Worm (Caenorhabditis elegans) whole organism, L1 larva: ENCODE measurements around the gene rabr-4.

Source experiments
- C16A3.4 ChIP-seq: fragments of 150-350 bp; optimal IDR thresholded peaks from 2 replicates; lab custom pipeline; 2014; ENCODE audit warnings: missing biosample characterization, missing genetic modification characterization
- Y116A8C.19 ChIP-seq: sonication (generic microtip); optimal IDR thresholded peaks from 2 replicates; lab custom pipeline; 2016; ENCODE audit warnings: missing compliant biosample characterization, missing genetic modification characterization, borderline replicate concordance
- alr-1 ChIP-seq: fragments of 200-800 bp; sonication (Bioruptor generic); optimal IDR thresholded peaks from 2 replicates; lab custom pipeline; 2018; ENCODE audit warnings: borderline replicate concordance, mild to moderate bottlenecking, missing genetic modification characterization, missing compliant biosample characterization
- aly-2 ChIP-seq: fragments of 150-350 bp; optimal IDR thresholded peaks from 2 replicates; lab custom pipeline; 2014; ENCODE audit warnings: missing biosample characterization, missing genetic modification characterization
- blmp-1 ChIP-seq: fragments of 150-350 bp; optimal IDR thresholded peaks from 2 replicates; lab custom pipeline; 2014; ENCODE audit warnings: missing biosample characterization, missing genetic modification characterization
- ceh-8 ChIP-seq: fragments of 200-800 bp; sonication (Bioruptor generic); optimal IDR thresholded peaks from 2 replicates; lab custom pipeline; 2018; ENCODE audit warnings: mild to moderate bottlenecking, missing genetic modification characterization, moderate library complexity, missing compliant biosample characterization
- ceh-82 ChIP-seq, 3 experiments: fragments of 150-350 bp in 1 of 3; sonication (generic microtip) in 2 of 3; optimal IDR thresholded peaks; 2 replicates each; lab custom pipeline; 2014 to 2017; ENCODE audit warnings: missing biosample characterization in 3 of 3, missing genetic modification characterization in 3 of 3
- ceh-88 ChIP-seq: fragments of 200-800 bp; sonication (Bioruptor generic); IDR thresholded peaks from 2 replicates; pipeline ENCODE4 v1.3.6; 2022; ENCODE audit warnings: missing genetic modification characterization, missing compliant biosample characterization
- ceh-90 ChIP-seq: sonication (generic microtip); optimal IDR thresholded peaks from 2 replicates; lab custom pipeline; 2016; ENCODE audit warnings: missing genetic modification characterization, missing compliant biosample characterization
- dsc-1 ChIP-seq: sonication (generic microtip); optimal IDR thresholded peaks from 2 replicates; lab custom pipeline; 2016; ENCODE audit warnings: mild to moderate bottlenecking, missing genetic modification characterization, missing compliant biosample characterization
- egl-13 ChIP-seq: sonication (generic microtip); optimal IDR thresholded peaks from 2 replicates; lab custom pipeline; 2016; ENCODE audit warnings: missing genotype, missing genetic modification reagents, missing genetic modification characterization, missing compliant biosample characterization
- egl-27 ChIP-seq, 2 experiments: fragments of 150-350 bp in 1 of 2; sonication (generic microtip); optimal IDR thresholded peaks; 3 replicates each; lab custom pipeline; 2017 to 2018; ENCODE audit warnings: missing biosample characterization in 2 of 2, missing genetic modification characterization in 2 of 2, missing genetic modification reagents in 2 of 2
- elt-2 ChIP-seq: sonication (generic microtip); optimal IDR thresholded peaks from 2 replicates; lab custom pipeline; 2016; ENCODE audit warnings: missing genetic modification characterization, mild to moderate bottlenecking, inconsistent platforms, missing compliant biosample characterization, missing genetic modification reagents
- elt-3 ChIP-seq, 6 experiments: fragments of 150-350 bp in 1 of 6; sonication (generic microtip); optimal IDR thresholded peaks; 2 replicates each; lab custom pipeline; 2017 to 2018; ENCODE audit warnings: missing biosample characterization in 6 of 6, missing genetic modification characterization in 6 of 6, inconsistent platforms in 1 of 6
- fos-1 ChIP-seq: fragments of 150-350 bp; optimal IDR thresholded peaks from 2 replicates; lab custom pipeline; 2014; ENCODE audit warnings: missing biosample characterization, missing genetic modification characterization
- hpl-2 ChIP-seq: fragments of 150-350 bp; optimal IDR thresholded peaks from 2 replicates; lab custom pipeline; 2014; ENCODE audit warnings: missing biosample characterization, missing genetic modification reagents, missing genetic modification characterization
- isw-1 ChIP-seq: fragments of 200-800 bp; sonication (Bioruptor generic); IDR thresholded peaks from 2 replicates; pipeline ENCODE4 v1.3.6; 2022; ENCODE audit warnings: missing genetic modification characterization, missing compliant biosample characterization
- lin-13 ChIP-seq: fragments of 150-350 bp; optimal IDR thresholded peaks from 2 replicates; lab custom pipeline; 2014; ENCODE audit warnings: missing biosample characterization, missing genetic modification reagents, missing genetic modification characterization
- lin-14 ChIP-seq: fragments of 200-800 bp; sonication (Bioruptor generic); optimal IDR thresholded peaks from 2 replicates; lab custom pipeline; 2018; ENCODE audit warnings: mild to moderate bottlenecking, missing genetic modification characterization, moderate library complexity, missing compliant biosample characterization
- lin-15B ChIP-seq: fragments of 150-350 bp; sonication (generic microtip); optimal IDR thresholded peaks from 3 replicates; lab custom pipeline; 2014; ENCODE audit warnings: missing biosample characterization, missing genetic modification characterization
- lir-3 ChIP-seq: sonication (generic microtip); optimal IDR thresholded peaks from 2 replicates; lab custom pipeline; 2016; ENCODE audit warnings: mild to moderate bottlenecking, missing genetic modification characterization, moderate library complexity, missing compliant biosample characterization; ENCODE audit not compliant: poor library complexity
- lsy-2 ChIP-seq, 2 experiments: fragments of 150-350 bp; optimal IDR thresholded peaks; 2 replicates each; lab custom pipeline; 2014; ENCODE audit warnings: missing biosample characterization in 2 of 2, missing genetic modification characterization in 2 of 2
- mdl-1 ChIP-seq, 2 experiments: fragments of 150-350 bp; optimal IDR thresholded peaks; 2 replicates each; lab custom pipeline; 2014 to 2017; ENCODE audit warnings: missing biosample characterization in 2 of 2, missing genetic modification characterization in 2 of 2, inconsistent platforms in 1 of 2
- mep-1 ChIP-seq: fragments of 150-350 bp; optimal IDR thresholded peaks from 2 replicates; lab custom pipeline; 2014; ENCODE audit warnings: missing biosample characterization, missing genetic modification characterization
- nhr-11 ChIP-seq: fragments of 150-350 bp; optimal IDR thresholded peaks from 2 replicates; lab custom pipeline; 2014; ENCODE audit warnings: missing biosample characterization, missing genetic modification characterization
- nhr-19 ChIP-seq: fragments of 200-800 bp; sonication (Bioruptor generic); conservative IDR thresholded peaks from 2 replicates; pipeline ENCODE4 v1.3.6; 2022; ENCODE audit warnings: missing genetic modification characterization, missing compliant biosample characterization
- nhr-28 ChIP-seq: fragments of 150-350 bp; optimal IDR thresholded peaks from 2 replicates; lab custom pipeline; 2014; ENCODE audit warnings: missing biosample characterization, missing genetic modification characterization
- nhr-47 ChIP-seq: sonication (generic microtip); optimal IDR thresholded peaks from 2 replicates; lab custom pipeline; 2016; ENCODE audit warnings: mild to moderate bottlenecking, missing genetic modification characterization, moderate library complexity, missing compliant biosample characterization
- nhr-71 ChIP-seq: sonication (generic microtip); optimal IDR thresholded peaks from 2 replicates; lab custom pipeline; 2016; ENCODE audit warnings: mild to moderate bottlenecking, missing genetic modification characterization, moderate library complexity, missing compliant biosample characterization
- nhr-76 ChIP-seq: sonication (generic microtip); optimal IDR thresholded peaks from 2 replicates; lab custom pipeline; 2017; ENCODE audit warnings: missing biosample characterization, missing genetic modification characterization
- nhr-85 ChIP-seq: sonication (generic microtip); peaks from one replicate; lab custom pipeline; 2016; ENCODE audit warnings: missing genetic modification characterization, inconsistent platforms, missing compliant biosample characterization
- pag-3 ChIP-seq: sonication (generic microtip); optimal IDR thresholded peaks from 2 replicates; lab custom pipeline; 2017; ENCODE audit warnings: missing genetic modification characterization, mild to moderate bottlenecking, missing compliant biosample characterization, antibody characterized with exemption, borderline replicate concordance; ENCODE audit not compliant: insufficient read depth
- pax-3 ChIP-seq: fragments of 200-800 bp; sonication (Bioruptor generic); optimal IDR thresholded peaks from 2 replicates; lab custom pipeline; 2018; ENCODE audit warnings: mild to moderate bottlenecking, missing genetic modification characterization, moderate library complexity, missing compliant biosample characterization
- rnt-1 ChIP-seq: sonication (generic microtip); optimal IDR thresholded peaks from 2 replicates; lab custom pipeline; 2016; ENCODE audit warnings: mild to moderate bottlenecking, missing genetic modification characterization, moderate library complexity, missing compliant biosample characterization
- skn-1 ChIP-seq: fragments of 150-350 bp; optimal IDR thresholded peaks from 2 replicates; lab custom pipeline; 2014; ENCODE audit warnings: missing biosample characterization, missing genetic modification characterization
- snpc-4 ChIP-seq: fragments of 150-350 bp; optimal IDR thresholded peaks from 2 replicates; lab custom pipeline; 2014; ENCODE audit warnings: missing biosample characterization, missing genetic modification characterization
- tlp-1 ChIP-seq: fragments of 150-350 bp; optimal IDR thresholded peaks from 2 replicates; lab custom pipeline; 2014; ENCODE audit warnings: missing biosample characterization, missing genetic modification characterization
- unc-86 ChIP-seq: sonication (generic microtip); optimal IDR thresholded peaks from 2 replicates; lab custom pipeline; 2016; ENCODE audit warnings: missing genetic modification characterization, missing compliant biosample characterization
- vab-15 ChIP-seq: sonication (generic microtip); optimal IDR thresholded peaks from 2 replicates; lab custom pipeline; 2017; ENCODE audit warnings: missing genotype, mild to moderate bottlenecking, missing genetic modification characterization, missing compliant biosample characterization
- xbp-1 ChIP-seq: sonication (generic microtip); optimal IDR thresholded peaks from 2 replicates; lab custom pipeline; 2016; ENCODE audit warnings: missing genetic modification characterization, missing compliant biosample characterization

Gene rabr-4

DNA sequence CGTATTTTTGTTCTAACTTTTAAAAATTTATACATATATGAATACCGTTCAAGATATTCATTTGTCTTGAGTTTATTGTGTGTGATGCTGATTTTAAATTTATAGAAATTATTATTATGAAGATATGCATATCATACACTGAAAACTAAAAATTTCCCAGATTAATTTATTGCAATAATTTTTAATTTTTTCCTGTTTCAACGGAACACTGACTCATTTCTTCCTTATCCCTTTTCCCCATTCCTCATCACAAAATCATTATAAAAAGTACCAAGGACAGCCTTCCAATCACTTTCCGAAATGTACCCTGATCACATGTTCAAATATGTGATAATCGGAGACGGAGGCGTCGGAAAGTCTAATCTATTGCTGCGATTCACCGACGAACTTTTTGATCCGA, at the start of gene rabr-4:
rabr-4 (plus strand) TSS at position 301 of the 400 bp plus-strand sequence.
- TF ChIP-seq lin-13 (GFP tag; lab: Kevin White, UChicago) (no peak), blmp-1 (tag; lab: Kevin White, UChicago) (peak; percentile 46), elt-3 (tag; optimal IDR thresholded peaks at IDR 0.05; lab: Kevin White, UChicago) (peak in 1 of 6 experiments; percentile 20)

DNA sequence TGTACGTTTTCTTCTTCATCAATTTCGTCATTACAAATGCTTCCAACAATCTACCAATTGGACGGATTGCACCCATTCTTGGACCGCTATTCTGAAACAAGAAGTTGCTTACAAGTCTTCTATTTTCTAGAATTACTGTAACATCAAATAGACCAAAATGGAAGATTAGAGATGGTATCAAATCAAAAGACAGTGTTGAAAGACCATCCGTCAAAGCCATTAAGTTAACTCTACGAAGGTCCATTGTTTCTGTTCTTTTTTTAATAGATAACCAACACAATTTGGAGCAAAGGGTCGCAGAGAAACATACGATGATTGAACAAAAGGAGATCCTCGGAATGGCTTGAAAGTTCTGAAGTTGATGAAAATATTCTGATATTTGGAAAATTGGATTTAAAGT, 49.7 kb upstream of the rabr-4 start:
- no peak for TF ChIP-seq isw-1 (GFP tag; lab: Robert Waterston, UW)
- TF ChIP-seq, all 84 proteins: peak for 0

DNA sequence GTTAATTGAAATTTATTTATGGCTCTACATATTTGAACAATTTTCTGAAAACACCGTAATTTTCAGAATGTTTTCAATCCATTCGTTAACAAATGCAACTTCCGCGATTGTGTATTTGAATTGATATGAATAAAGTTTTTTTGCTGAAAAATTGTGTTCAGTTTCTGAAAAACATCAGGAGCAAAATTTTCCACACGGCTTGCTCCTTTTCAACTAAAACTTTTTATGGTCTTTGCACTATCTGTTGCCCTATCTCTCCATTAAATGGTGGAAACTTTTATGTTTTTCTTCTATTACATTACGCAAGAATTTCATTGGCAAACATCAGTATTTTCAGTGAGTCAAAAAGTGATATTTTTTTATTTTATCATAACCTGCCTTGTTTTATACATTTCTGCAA, 45.9 kb upstream of the rabr-4 start, which contains the start of gene F10A3.4:
F10A3.4 (plus strand) TSS at position 301 of the 400 bp plus-strand sequence.
- TF ChIP-seq hpl-2 (GFP tag; lab: Kevin White, UChicago) (no peak), nhr-47 (tag; lab: Kevin White, UChicago) (no peak), nhr-19 (no peak), pag-3 (tag; lab: Kevin White, UChicago) (no peak), tlp-1 (tag; lab: Kevin White, UChicago) (no peak), lin-14 (no peak), ceh-88 (GFP tag; lab: Robert Waterston, UW) (no peak), mdl-1 (tag; optimal IDR thresholded peaks at IDR 0.05; lab: Kevin White, UChicago) (no peak), dsc-1 (tag; lab: Kevin White, UChicago) (no peak), lin-15B (tag; lab: Kevin White, UChicago) (no peak), nhr-85 (tag; lab: Kevin White, UChicago) (no peak)

DNA sequence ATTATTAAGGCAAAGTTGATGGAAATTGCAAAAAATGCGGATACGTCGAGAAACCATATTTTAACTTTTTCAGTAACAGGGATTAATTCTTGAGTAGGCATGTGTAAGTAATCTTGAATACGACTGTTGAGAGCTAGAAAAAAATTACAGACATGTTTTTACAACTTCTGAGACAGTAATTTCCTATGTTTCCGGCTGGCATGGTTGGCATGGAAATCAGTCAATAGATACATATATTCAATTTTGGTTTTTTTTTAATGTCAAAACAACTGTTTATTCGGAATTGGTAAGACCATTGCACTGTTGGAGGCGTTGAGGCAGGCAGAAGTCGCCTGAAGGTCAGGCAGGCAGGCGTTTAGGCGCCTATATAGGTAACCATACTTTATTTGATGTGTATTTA, 41.4 kb upstream of the rabr-4 start, which contains the start of gene str-254:
str-254 (minus strand) TSS at position 101 of the 400 bp plus-strand sequence.
- no peak for TF ChIP-seq nhr-11 (tag; lab: Kevin White, UChicago)
- TF ChIP-seq egl-13 (tag; lab: Kevin White, UChicago): no peak
- no peak for TF ChIP-seq snpc-4 (tag; lab: Kevin White, UChicago)
- no peak for TF ChIP-seq alr-1 (tag; lab: Kevin White, UChicago)
- TF ChIP-seq nhr-76 (tag; lab: Kevin White, UChicago): no peak
- TF ChIP-seq ceh-8 (GFP tag; lab: Kevin White, UChicago): no peak
- no peak for TF ChIP-seq pag-3 (tag; lab: Kevin White, UChicago)
- TF ChIP-seq aly-2 (tag; lab: Kevin White, UChicago): no peak
- TF ChIP-seq pax-3 (tag; lab: Kevin White, UChicago): no peak
- no peak for TF ChIP-seq elt-2 (tag; lab: Kevin White, UChicago)
- TF ChIP-seq vab-15: no peak
- no peak for TF ChIP-seq lir-3 (tag; lab: Kevin White, UChicago)
- TF ChIP-seq ceh-90 (tag; lab: Kevin White, UChicago): no peak
- TF ChIP-seq nhr-28 (tag; lab: Kevin White, UChicago): no peak
- TF ChIP-seq skn-1: no peak
- TF ChIP-seq nhr-19: no peak
- no peak for TF ChIP-seq unc-86 (tag; lab: Kevin White, UChicago)
- TF ChIP-seq C16A3.4: no peak
- no peak for TF ChIP-seq mep-1 (tag; lab: Kevin White, UChicago)
- TF ChIP-seq lsy-2 (tag; optimal IDR thresholded peaks at IDR 0.05; lab: Kevin White, UChicago): no peak

DNA sequence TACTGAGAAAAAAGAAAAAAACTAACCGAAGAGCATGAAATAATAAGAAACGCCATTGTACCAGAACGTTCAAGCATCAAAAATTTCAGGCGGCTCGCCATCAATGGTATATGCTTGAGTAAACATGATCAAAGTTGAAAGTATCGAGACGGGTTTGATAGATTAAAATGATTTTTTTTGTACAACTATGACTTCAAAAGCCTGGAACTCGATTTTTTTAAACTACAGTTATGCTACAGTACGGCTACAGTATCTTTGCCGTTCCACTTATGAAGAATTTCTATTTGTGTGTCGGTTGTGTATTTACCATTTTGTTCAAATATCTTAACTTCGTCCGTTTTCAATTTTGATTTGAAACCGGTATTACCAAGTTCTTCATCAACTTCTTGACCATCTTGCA, 39.6 kb upstream of the rabr-4 start, which contains the start of gene str-97:
str-97 (minus strand) TSS at position 101 of the 400 bp plus-strand sequence.
- TF ChIP-seq lir-3 (tag; lab: Kevin White, UChicago): no peak
- TF ChIP-seq aly-2 (tag; lab: Kevin White, UChicago): no peak
- no peak for TF ChIP-seq ceh-88 (GFP tag; lab: Robert Waterston, UW)
- TF ChIP-seq C16A3.4: no peak
- no peak for TF ChIP-seq rnt-1 (tag; lab: Kevin White, UChicago)
- no peak for TF ChIP-seq fos-1 (tag; lab: Kevin White, UChicago)
- TF ChIP-seq ceh-82 (tag; optimal IDR thresholded peaks at IDR 0.05; lab: Kevin White, UChicago): no peak
- TF ChIP-seq nhr-71 (tag; lab: Kevin White, UChicago): no peak
- no peak for TF ChIP-seq egl-27 (tag; optimal IDR thresholded peaks at IDR 0.05; lab: Kevin White, UChicago)
- TF ChIP-seq xbp-1 (tag; lab: Kevin White, UChicago): no peak
- TF ChIP-seq alr-1 (tag; lab: Kevin White, UChicago): no peak
- no peak for TF ChIP-seq Y116A8C.19
